Worm (Caenorhabditis elegans): ENCODE measurements around the gene pig-1.
A peak's percentile ranks its signal among the peaks of the same experiment; 100 is the strongest.

pig-1 gene

ce11 chrIV:551923-552322 is 32.7 kb upstream of the pig-1 start:
- TF ChIP-seq dve-1 (tag; optimal IDR thresholded peaks at IDR 0.05) (peak; percentile 12), Y22D7AL.16 (tag; optimal IDR thresholded peaks at IDR 0.05) (no peak), hlh-8 (tag; optimal IDR thresholded peaks at IDR 0.05) (no peak), unc-3 (GFP tag; conservative IDR thresholded peaks at IDR 0.05) (no peak), unc-3 (tag; optimal IDR thresholded peaks at IDR 0.05) (no peak), sox-4 (tag; optimal IDR thresholded peaks at IDR 0.05) (no peak), elt-2 (tag; optimal IDR thresholded peaks at IDR 0.05) (peak; percentile 98)

- TF ChIP-seq ceh-31 (tag; optimal IDR thresholded peaks at IDR 0.05): no peak
- no peak for TF ChIP-seq elt-4 (tag; optimal IDR thresholded peaks at IDR 0.05)
- no peak for TF ChIP-seq mec-3 (tag; optimal IDR thresholded peaks at IDR 0.05; ENCODE audit: borderline replicate concordance)
- no peak for TF ChIP-seq unc-86 (tag; optimal IDR thresholded peaks at IDR 0.05)
- TF ChIP-seq pat-9 (tag; optimal IDR thresholded peaks at IDR 0.05): no peak
- TF ChIP-seq ceh-48 (tag; optimal IDR thresholded peaks at IDR 0.05): no peak
- TF ChIP-seq ceh-45 (GFP tag; IDR thresholded peaks at IDR 0.05): no peak
- TF ChIP-seq ref-2 (tag; optimal IDR thresholded peaks at IDR 0.05): no peak
- TF ChIP-seq pha-2 (tag; optimal IDR thresholded peaks at IDR 0.05): no peak
- no peak for TF ChIP-seq pax-1 (tag; optimal IDR thresholded peaks at IDR 0.05)
- TF ChIP-seq madf-2 (tag; optimal IDR thresholded peaks at IDR 0.05): no peak
- TF ChIP-seq elt-2 (tag; optimal IDR thresholded peaks at IDR 0.05): no peak
- no peak for TF ChIP-seq lim-6 (tag; optimal IDR thresholded peaks at IDR 0.05)
- no peak for TF ChIP-seq nhr-11 (tag; optimal IDR thresholded peaks at IDR 0.05)
- no peak for TF ChIP-seq lin-11 (tag; optimal IDR thresholded peaks at IDR 0.05)
- no peak for TF ChIP-seq ets-4 (tag; optimal IDR thresholded peaks at IDR 0.05)
- TF ChIP-seq sox-4 (tag; optimal IDR thresholded peaks at IDR 0.05): no peak
- TF ChIP-seq hlh-8 (tag; optimal IDR thresholded peaks at IDR 0.05): no peak
Measured at ce11 chrIV:548000-548399, 28.7 kb upstream of the pig-1 start, which contains the start of gene F56A11.4. F56A11.4 (plus strand) TSS chrIV:548300.

- TF ChIP-seq ets-4 (tag; optimal IDR thresholded peaks at IDR 0.05) (no peak), ztf-16 (tag; optimal IDR thresholded peaks at IDR 0.05) (no peak), dve-1 (tag; optimal IDR thresholded peaks at IDR 0.05) (peak; percentile 59), K02D7.2 (tag; optimal IDR thresholded peaks at IDR 0.05) (no peak), zip-5 (tag; optimal IDR thresholded peaks at IDR 0.05) (no peak), ceh-48 (tag; optimal IDR thresholded peaks at IDR 0.05) (no peak), pax-1 (tag; optimal IDR thresholded peaks at IDR 0.05) (no peak), fkh-6 (tag; optimal IDR thresholded peaks at IDR 0.05) (no peak), ceh-24 (tag; optimal IDR thresholded peaks at IDR 0.05) (no peak)
Measured at ce11 chrIV:545852-546251, 26.6 kb upstream of the pig-1 start.

- no peak for TF ChIP-seq Y22D7AL.16 (tag; optimal IDR thresholded peaks at IDR 0.05)
- no peak for TF ChIP-seq ceh-34 (tag; optimal IDR thresholded peaks at IDR 0.05)
Measured at ce11 chrIV:531835-532234, 12.6 kb upstream of the pig-1 start, which contains the start of gene glt-7. glt-7 (plus strand) TSS chrIV:532135.

ce11 chrIV:524352-524751 is 5.1 kb upstream of the pig-1 start, which contains the start of gene W03G1.2:
W03G1.2 (plus strand) TSS chrIV:524652.
- TF ChIP-seq tbx-7 (tag; optimal IDR thresholded peaks at IDR 0.05) (no peak), lin-11 (tag; optimal IDR thresholded peaks at IDR 0.05) (no peak), ceh-2 (tag; optimal IDR thresholded peaks at IDR 0.05) (no peak), npax-4 (tag; optimal IDR thresholded peaks at IDR 0.05) (no peak), pha-2 (tag; optimal IDR thresholded peaks at IDR 0.05) (no peak), ref-2 (tag; optimal IDR thresholded peaks at IDR 0.05) (no peak), hlh-8 (tag; optimal IDR thresholded peaks at IDR 0.05) (no peak)

- TF ChIP-seq ama-1 (optimal IDR thresholded peaks at IDR 0.05): no peak
- TF ChIP-seq dve-1 (tag; optimal IDR thresholded peaks at IDR 0.05): no peak
- no peak for TF ChIP-seq pat-9 (tag; optimal IDR thresholded peaks at IDR 0.05)
- TF ChIP-seq fkh-10 (GFP tag; optimal IDR thresholded peaks at IDR 0.05): no peak
- no peak for TF ChIP-seq C08G9.2 (tag; optimal IDR thresholded peaks at IDR 0.05)
- TF ChIP-seq unc-42 (tag; optimal IDR thresholded peaks at IDR 0.05): no peak
- TF ChIP-seq sox-4 (tag; optimal IDR thresholded peaks at IDR 0.05): no peak
- no peak for TF ChIP-seq ceh-48 (tag; optimal IDR thresholded peaks at IDR 0.05)
- TF ChIP-seq ceh-45 (GFP tag; IDR thresholded peaks at IDR 0.05): no peak
- TF ChIP-seq ceh-2 (tag; optimal IDR thresholded peaks at IDR 0.05): no peak
- TF ChIP-seq hlh-30 (tag; optimal IDR thresholded peaks at IDR 0.05; ENCODE audit: insufficient read depth): no peak
- TF ChIP-seq Y22D7AL.16 (tag; optimal IDR thresholded peaks at IDR 0.05): no peak
- no peak for TF ChIP-seq hlh-8 (tag; optimal IDR thresholded peaks at IDR 0.05)
- TF ChIP-seq zip-5 (tag; optimal IDR thresholded peaks at IDR 0.05): no peak
- TF ChIP-seq ceh-31 (tag; optimal IDR thresholded peaks at IDR 0.05): no peak
- TF ChIP-seq eyg-1 (tag; optimal IDR thresholded peaks at IDR 0.05): no peak
- no peak for TF ChIP-seq ceh-6 (GFP tag; optimal IDR thresholded peaks at IDR 0.05)
- TF ChIP-seq nhr-232 (tag; optimal IDR thresholded peaks at IDR 0.05): no peak
Measured at ce11 chrIV:523595-523994, 4.3 kb upstream of the pig-1 start, which contains the start of gene asm-3. asm-3 (minus strand) TSS chrIV:523809.

Data from whole organism, late embryonic.